Worm (Caenorhabditis elegans) whole organism, L4 larva: ENCODE results near the gene copb-1.

Experiments used
- F10B5.3 ChIP-seq: sonication (generic microtip); optimal IDR thresholded peaks from 2 replicates; lab custom pipeline; 2016; ENCODE audit warnings: mild to moderate bottlenecking, missing genetic modification characterization, missing compliant biosample characterization
- R02D3.7 ChIP-seq: fragments of 150-350 bp; sonication (generic microtip); optimal IDR thresholded peaks from 3 replicates; lab custom pipeline; 2014; ENCODE audit warnings: missing biosample characterization, missing genetic modification characterization
- Y48G9A.11 ChIP-seq: fragments of 200-800 bp; sonication (Bioruptor generic); IDR thresholded peaks from 2 replicates; pipeline ENCODE4 v1.3.6; 2022; ENCODE audit warnings: missing genetic modification reagents, missing genetic modification characterization, missing compliant biosample characterization
- ZK337.2 ChIP-seq: fragments of 200-800 bp; sonication (Bioruptor generic); IDR thresholded peaks from 2 replicates; pipeline ENCODE4 v1.3.6; 2022; ENCODE audit warnings: missing genetic modification reagents, missing genetic modification characterization, missing compliant biosample characterization
- aha-1 ChIP-seq: fragments of 150-350 bp; peaks from one replicate; lab custom pipeline; 2014; ENCODE audit warnings: missing biosample characterization, missing genetic modification characterization
- aly-2 ChIP-seq: sonication (generic microtip); optimal IDR thresholded peaks from 2 replicates; lab custom pipeline; 2018; ENCODE audit warnings: missing biosample characterization, missing genetic modification characterization
- attf-4 ChIP-seq: sonication (generic microtip); optimal IDR thresholded peaks from 3 replicates; lab custom pipeline; 2017; ENCODE audit warnings: missing biosample characterization, missing genetic modification characterization
- ceh-32 ChIP-seq: sonication (generic microtip); optimal IDR thresholded peaks from 2 replicates; lab custom pipeline; 2016; ENCODE audit warnings: mild to moderate bottlenecking, missing genetic modification characterization, missing compliant biosample characterization; ENCODE audit not compliant: poor library complexity
- ces-1 ChIP-seq: fragments of 150-350 bp; sonication (generic microtip); optimal IDR thresholded peaks from 4 replicates; lab custom pipeline; 2014; ENCODE audit warnings: missing biosample characterization, missing genetic modification reagents, missing genetic modification characterization
- dmd-9 ChIP-seq: fragments of 200-800 bp; sonication (Bioruptor generic); IDR thresholded peaks from 2 replicates; pipeline ENCODE4 v1.3.6; 2022; ENCODE audit warnings: missing genetic modification reagents, missing genetic modification characterization, missing compliant biosample characterization
- duxl-1 ChIP-seq: sonication (generic microtip); optimal IDR thresholded peaks from 2 replicates; lab custom pipeline; 2016; ENCODE audit warnings: mild to moderate bottlenecking, missing genetic modification characterization, moderate library complexity, missing compliant biosample characterization; ENCODE audit not compliant: poor library complexity
- egl-27 ChIP-seq: sonication (generic microtip); optimal IDR thresholded peaks from 3 replicates; lab custom pipeline; 2017; ENCODE audit warnings: missing biosample characterization, missing genetic modification reagents, missing genetic modification characterization
- egl-43 ChIP-seq: fragments of 200-800 bp; sonication (Bioruptor generic); IDR thresholded peaks from 2 replicates; pipeline ENCODE4 v1.3.6; 2022; ENCODE audit warnings: missing genetic modification reagents, missing genetic modification characterization, missing compliant biosample characterization
- fkh-10 ChIP-seq: fragments of 150-350 bp; optimal IDR thresholded peaks from 2 replicates; lab custom pipeline; 2014; ENCODE audit warnings: missing biosample characterization, missing genetic modification reagents, missing genetic modification characterization
- lir-3 ChIP-seq: sonication (generic microtip); optimal IDR thresholded peaks from 2 replicates; lab custom pipeline; 2016; ENCODE audit warnings: mild to moderate bottlenecking, missing genetic modification characterization, missing compliant biosample characterization
- madf-5 ChIP-seq, 2 experiments: fragments of 200-800 bp; sonication (Bioruptor generic); IDR thresholded peaks; 2 replicates each; pipeline ENCODE4 v1.3.6; 2022; ENCODE audit warnings: missing compliant biosample characterization in 2 of 2, missing genetic modification characterization in 2 of 2
- mdl-1 ChIP-seq, 2 experiments: fragments of 150-350 bp in 1 of 2; sonication (generic microtip) in 1 of 2; optimal IDR thresholded peaks; 2 replicates each; lab custom pipeline; 2014 to 2017; ENCODE audit warnings: missing biosample characterization in 2 of 2, missing genetic modification characterization in 2 of 2
- mxl-3 ChIP-seq: fragments of 200-800 bp; sonication (Bioruptor generic); optimal IDR thresholded peaks from 2 replicates; lab custom pipeline; 2018; ENCODE audit warnings: mild to moderate bottlenecking, missing genetic modification characterization, missing compliant biosample characterization
- nhr-102 ChIP-seq: sonication (generic microtip); optimal IDR thresholded peaks from 2 replicates; lab custom pipeline; 2016; ENCODE audit warnings: mild to moderate bottlenecking, missing genetic modification characterization, moderate library complexity, missing compliant biosample characterization
- nhr-11 ChIP-seq: fragments of 150-350 bp; optimal IDR thresholded peaks from 2 replicates; lab custom pipeline; 2014; ENCODE audit warnings: missing biosample characterization, missing genetic modification characterization
- nhr-42 ChIP-seq: fragments of 200-800 bp; sonication (Bioruptor generic); IDR thresholded peaks from 2 replicates; pipeline ENCODE4 v1.3.6; 2022; ENCODE audit warnings: missing genetic modification characterization, missing compliant biosample characterization
- nhr-76 ChIP-seq: fragments of 150-350 bp; optimal IDR thresholded peaks from 2 replicates; lab custom pipeline; 2014; ENCODE audit warnings: missing biosample characterization, missing genetic modification characterization
- nhr-77 ChIP-seq: fragments of 150-350 bp; optimal IDR thresholded peaks from 2 replicates; lab custom pipeline; 2014; ENCODE audit warnings: missing biosample characterization, missing genetic modification characterization
- set-16 ChIP-seq: fragments of 200-800 bp; sonication (Bioruptor generic); IDR thresholded peaks from 2 replicates; pipeline ENCODE4 v1.3.6; 2022; ENCODE audit warnings: missing genetic modification reagents, missing genetic modification characterization, missing compliant biosample characterization
- skn-1 ChIP-seq: fragments of 150-350 bp; optimal IDR thresholded peaks from 2 replicates; lab custom pipeline; 2014; ENCODE audit warnings: missing biosample characterization, missing genetic modification characterization
- spr-1 ChIP-seq: sonication (generic microtip); optimal IDR thresholded peaks from 2 replicates; lab custom pipeline; 2016; ENCODE audit warnings: mild to moderate bottlenecking, missing genetic modification characterization, missing compliant biosample characterization
- spr-3 ChIP-seq: fragments of 200-800 bp; sonication (Bioruptor generic); optimal IDR thresholded peaks from 2 replicates; lab custom pipeline; 2018; ENCODE audit warnings: mild to moderate bottlenecking, missing genetic modification characterization, missing compliant biosample characterization
- tag-97 ChIP-seq: fragments of 200-800 bp; sonication (Bioruptor generic); IDR thresholded peaks from 2 replicates; pipeline ENCODE4 v1.3.6; 2022; ENCODE audit warnings: missing genetic modification characterization, missing compliant biosample characterization
- tra-1 ChIP-seq: fragments of 200-800 bp; sonication (Bioruptor generic); IDR thresholded peaks from 2 replicates; pipeline ENCODE4 v1.3.6; 2022; ENCODE audit warnings: missing genetic modification reagents, missing genetic modification characterization, missing compliant biosample characterization
- unc-62 ChIP-seq, 3 experiments: fragments of 150-350 bp in 1 of 3; sonication (generic microtip); optimal IDR thresholded peaks in 2 of 3; peaks in 1 of 3; 1 replicate in 1 of 3; 2 replicates in 2 of 3; lab custom pipeline; 2014 to 2017; ENCODE audit warnings: missing biosample characterization in 3 of 3, missing genetic modification characterization in 3 of 3, missing genetic modification reagents in 3 of 3, missing genotype in 1 of 3
- vab-7 ChIP-seq: fragments of 200-800 bp; sonication (Bioruptor generic); IDR thresholded peaks from 2 replicates; pipeline ENCODE4 v1.3.6; 2022; ENCODE audit warnings: missing genetic modification reagents, missing genetic modification characterization, missing compliant biosample characterization
- zfp-3 ChIP-seq: fragments of 200-800 bp; sonication (Bioruptor generic); conservative IDR thresholded peaks from 2 replicates; pipeline ENCODE4 v1.3.6; 2022; ENCODE audit warnings: missing genetic modification reagents, missing genetic modification characterization, missing compliant biosample characterization
- ztf-7 ChIP-seq: fragments of 150-350 bp; optimal IDR thresholded peaks from 2 replicates; lab custom pipeline; 2014; ENCODE audit warnings: missing biosample characterization, missing genetic modification characterization

The copb-1 gene

DNA sequence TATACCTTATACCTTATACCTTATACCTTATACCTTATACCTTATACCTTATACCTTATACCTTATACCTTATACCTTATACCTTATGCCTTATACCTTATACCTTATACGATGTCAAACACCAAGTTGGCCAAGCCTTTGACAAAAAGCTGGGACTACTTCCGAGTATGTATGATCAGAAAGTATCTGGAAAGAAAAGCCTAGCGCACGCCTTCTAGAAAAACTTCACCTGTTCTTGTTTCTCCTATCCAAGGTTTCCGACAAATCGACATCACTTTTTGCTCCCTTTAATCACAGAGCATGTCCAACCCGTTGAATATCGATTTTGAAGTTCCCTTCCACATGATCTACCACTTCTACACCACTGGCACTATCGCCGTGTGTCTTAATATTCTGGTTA, 30.2 kb upstream of the copb-1 start, which contains the start of gene sri-28:
TSS of gene sri-28 (plus strand) at position 301 of the 400 bp plus-strand sequence.
- TF ChIP-seq tag-97 (GFP tag; lab: Robert Waterston, UW) (no peak), spr-1 (tag; lab: Kevin White, UChicago) (no peak), madf-5 (GFP tag; IDR thresholded peaks at IDR 0.05; lab: Robert Waterston, UW) (no peak), attf-4 (tag; lab: Kevin White, UChicago) (no peak), dmd-9 (GFP tag; lab: Robert Waterston, UW) (no peak)

DNA sequence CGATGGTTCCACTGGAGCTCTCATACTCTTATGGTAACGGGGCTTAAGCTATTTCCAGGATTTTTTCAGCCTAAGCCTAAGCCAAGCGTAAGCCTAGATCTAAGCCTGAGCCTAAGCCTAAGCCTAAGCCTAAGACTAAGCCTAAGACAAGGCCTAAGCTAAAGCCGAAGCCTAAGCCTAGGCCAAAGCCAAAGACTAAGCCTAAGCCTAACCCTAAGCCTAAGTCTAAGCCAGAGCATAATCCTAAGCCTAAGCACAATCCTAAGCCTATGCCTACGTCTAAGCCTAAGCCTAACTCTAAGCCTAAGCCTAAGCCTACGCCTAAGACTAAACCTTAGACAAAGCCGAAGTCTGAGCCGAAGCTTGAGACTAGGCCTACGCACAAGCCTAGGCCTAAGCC, 29.6 kb upstream of the copb-1 start:
- TF ChIP-seq egl-43 (GFP tag; lab: Robert Waterston, UW) (no peak), nhr-42 (GFP tag; lab: Robert Waterston, UW) (no peak), R02D3.7 (tag; lab: Kevin White, UChicago) (no peak), tra-1 (no peak), mdl-1 (tag; optimal IDR thresholded peaks at IDR 0.05; lab: Kevin White, UChicago) (no peak), zfp-3 (GFP tag; lab: Robert Waterston, UW) (no peak), lir-3 (tag; lab: Kevin White, UChicago) (no peak)

DNA sequence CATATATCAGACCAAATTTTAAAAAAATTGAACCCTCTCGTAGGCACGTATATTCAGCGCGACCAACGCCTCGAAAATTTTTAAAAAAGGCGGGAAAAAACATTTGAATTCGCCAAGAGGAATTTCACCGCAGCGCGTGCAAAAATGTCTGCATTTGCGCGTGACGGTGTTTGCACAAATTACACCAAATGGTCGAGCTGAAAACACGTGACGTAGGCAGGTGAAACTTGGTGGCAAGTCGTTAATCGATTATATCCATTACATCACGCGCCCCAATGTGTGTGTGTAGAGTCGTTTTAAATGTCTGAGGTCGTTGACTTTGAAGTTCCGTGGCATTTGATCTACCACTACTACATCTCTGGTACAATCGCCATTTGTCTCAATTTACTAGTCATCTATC, 27.9 kb upstream of the copb-1 start, which contains the start of gene sri-31:
TSS of gene sri-31 (plus strand) at position 301 of the 400 bp plus-strand sequence.
- TF ChIP-seq fkh-10 (GFP tag; lab: Kevin White, UChicago) (no peak), Y48G9A.11 (GFP tag; lab: Robert Waterston, UW) (0 out of 2 replicates have a peak, but pooled peaks have one; percentile 7), duxl-1 (tag; lab: Kevin White, UChicago) (no peak), nhr-102 (no peak)
- TF ChIP-seq, all 104 proteins: peak for 1

DNA sequence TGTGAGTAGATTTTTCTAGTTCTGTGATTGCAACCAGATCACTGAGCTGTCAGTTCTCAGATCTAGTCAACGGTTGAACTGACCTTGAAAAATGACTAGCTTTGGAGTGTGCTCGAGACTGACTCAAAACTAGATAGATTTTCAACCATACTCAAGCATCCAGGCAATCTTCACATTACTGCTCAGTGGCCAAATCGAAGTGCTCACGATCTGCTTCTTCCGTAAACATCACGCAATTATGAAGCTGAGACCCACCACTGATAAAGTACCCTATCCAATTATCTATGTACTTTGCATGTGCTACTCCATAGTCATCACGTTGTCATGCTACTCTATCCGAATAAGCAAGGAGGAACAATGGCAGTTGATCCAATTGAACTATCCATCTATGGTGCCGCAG, 27.3 kb upstream of the copb-1 start:
- TF ChIP-seq nhr-77 (no peak), unc-62 (GFP tag; optimal IDR thresholded peaks at IDR 0.05 in 1 of 2; lab: Kevin White, UChicago) (peak in 1 of 2 experiments; percentile 94), unc-62 (tag; optimal IDR thresholded peaks at IDR 0.05; lab: Kevin White, UChicago) (no peak)

DNA sequence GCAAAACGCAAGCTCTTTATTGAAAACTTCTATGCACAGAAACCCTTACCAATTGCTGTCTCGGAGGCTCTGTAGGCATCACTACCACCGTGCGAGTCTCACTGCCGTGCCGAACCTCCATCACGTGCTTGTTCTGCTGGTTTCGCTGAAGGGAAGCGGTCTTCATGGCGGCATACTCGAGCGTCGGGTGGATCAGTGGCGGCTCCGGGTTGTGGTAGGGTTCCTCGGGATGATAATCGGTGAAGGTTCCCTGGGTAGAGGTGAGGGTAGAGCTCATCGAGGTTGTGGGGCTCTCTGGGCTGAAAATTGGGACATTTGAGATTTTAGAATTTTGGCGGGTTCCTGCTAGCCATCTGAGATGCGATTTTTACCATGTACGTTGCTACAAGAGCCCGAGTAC, 25.8 kb upstream of the copb-1 start:
- TF ChIP-seq set-16 (GFP tag; lab: Robert Waterston, UW): peak; percentile 76
- TF ChIP-seq spr-3 (GFP tag; lab: Kevin White, UChicago): no peak
- TF ChIP-seq vab-7: no peak

DNA sequence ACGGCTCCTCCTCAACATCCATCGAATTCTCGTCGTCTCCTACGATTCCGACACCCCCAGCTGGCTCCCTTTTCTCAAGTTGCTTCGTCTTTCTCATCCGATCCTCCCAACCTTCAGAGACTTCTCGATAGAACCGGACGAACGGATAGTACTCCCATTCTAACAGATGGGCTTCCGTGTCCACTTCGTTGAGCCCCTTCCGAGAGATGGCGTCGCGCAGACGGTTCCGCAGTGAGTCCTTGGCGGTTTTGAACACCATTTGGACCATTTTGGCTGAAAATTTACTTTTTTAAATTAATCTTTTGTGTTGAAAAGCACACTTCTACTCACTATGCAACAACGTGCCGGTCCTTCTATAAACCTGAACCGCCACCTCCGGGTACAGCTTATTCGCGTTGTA, 24.9 kb upstream of the copb-1 start:
- peak; percentile 95 for TF ChIP-seq aha-1 (tag; lab: Kevin White, UChicago)
- no peak for TF ChIP-seq nhr-77
- TF ChIP-seq, all 104 proteins: peak for 1

DNA sequence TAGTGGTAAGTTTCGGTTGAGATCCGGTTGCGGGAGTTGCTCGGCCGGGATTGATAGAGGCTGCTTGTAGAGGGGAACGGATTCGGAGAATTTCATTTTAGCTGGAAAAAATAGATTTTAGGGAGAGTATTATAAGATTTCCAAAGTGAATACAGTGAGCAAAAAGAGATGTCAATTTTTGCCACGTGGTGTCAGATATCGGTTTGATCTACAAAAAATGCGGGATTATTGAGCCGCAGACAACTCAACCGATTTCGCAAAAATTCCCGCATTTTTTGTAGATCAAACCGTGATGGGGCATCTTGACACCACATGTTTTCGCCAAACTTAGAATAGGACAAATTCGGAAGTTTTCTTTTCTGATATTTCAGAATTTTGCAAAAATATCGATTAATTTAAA, 24.4 kb upstream of the copb-1 start, which contains the start of gene lido-13:
TSS of gene lido-13 (minus strand) at position 101 of the 400 bp plus-strand sequence.
- TF ChIP-seq ceh-32 (tag; lab: Kevin White, UChicago): no peak
- TF ChIP-seq fkh-10 (GFP tag; lab: Kevin White, UChicago): no peak
- TF ChIP-seq nhr-11 (tag; lab: Kevin White, UChicago): no peak
- no peak for TF ChIP-seq F10B5.3 (tag; lab: Kevin White, UChicago)
- TF ChIP-seq skn-1 (tag; lab: Kevin White, UChicago): no peak
- TF ChIP-seq egl-27: no peak
- TF ChIP-seq mxl-3 (GFP tag; lab: Kevin White, UChicago): no peak
- no peak for TF ChIP-seq tag-97 (GFP tag; lab: Robert Waterston, UW)
- TF ChIP-seq ztf-7 (tag; lab: Kevin White, UChicago): no peak
- no peak for TF ChIP-seq nhr-42 (GFP tag; lab: Robert Waterston, UW)
- TF ChIP-seq Y48G9A.11 (GFP tag; lab: Robert Waterston, UW): no peak
- no peak for TF ChIP-seq ZK337.2 (GFP tag; lab: Robert Waterston, UW)
- no peak for TF ChIP-seq nhr-76 (tag; lab: Kevin White, UChicago)
- TF ChIP-seq aly-2 (tag; lab: Kevin White, UChicago): no peak
- TF ChIP-seq ces-1: no peak
- TF ChIP-seq zfp-3 (GFP tag; lab: Robert Waterston, UW): no peak
